Fruit fly (Drosophila melanogaster) whole organism, prepupa: ENCODE results near the gene Cks30A.

Experiments
- Blimp-1 ChIP-seq: fragments of 200-800 bp; sonication (Bioruptor generic); optimal IDR thresholded peaks from 3 replicates; lab custom pipeline; 2017; ENCODE audit warnings: missing biosample characterization, missing genetic modification characterization, mild to moderate bottlenecking, moderate library complexity, missing genetic modification reagents
- CG11294 ChIP-seq: fragments of 200-800 bp; sonication (Bioruptor generic); IDR thresholded peaks from 2 replicates; pipeline ENCODE4 v1.3.6; 2022; ENCODE audit warnings: missing biosample characterization, missing genetic modification characterization
- CG15336 ChIP-seq: fragments of 200-800 bp; sonication (Bioruptor generic); IDR thresholded peaks from 2 replicates; pipeline ENCODE4 v1.3.6; 2022; ENCODE audit warnings: missing biosample characterization, missing genetic modification characterization
- CG6163 ChIP-seq: fragments of 200-800 bp; sonication (Bioruptor generic); IDR thresholded peaks from 3 replicates; pipeline ENCODE4 v1.3.6; 2022; ENCODE audit warnings: missing biosample characterization, missing genetic modification characterization
- CG6276 ChIP-seq: fragments of 200-800 bp; sonication (Bioruptor generic); optimal IDR thresholded peaks from 2 replicates; lab custom pipeline; 2017; ENCODE audit warnings: missing biosample characterization, mild to moderate bottlenecking, missing genetic modification characterization
- CG6854 ChIP-seq: fragments of 200-800 bp; sonication (Bioruptor generic); optimal IDR thresholded peaks from 2 replicates; lab custom pipeline; 2017; ENCODE audit warnings: missing biosample characterization, mild to moderate bottlenecking, missing genetic modification characterization
- CG7368 ChIP-seq: fragments of 200-800 bp; sonication (Bioruptor generic); optimal IDR thresholded peaks from 3 replicates; lab custom pipeline; 2016; ENCODE audit warnings: missing biosample characterization, missing genetic modification characterization
- CG8119 ChIP-seq: fragments of 200-800 bp; sonication (Bioruptor generic); IDR thresholded peaks from 3 replicates; pipeline ENCODE4 v1.3.6; 2022; ENCODE audit warnings: missing biosample characterization, missing genetic modification characterization
- CG8319 ChIP-seq: fragments of 200-800 bp; sonication (Bioruptor generic); optimal IDR thresholded peaks from 3 replicates; lab custom pipeline; 2016; ENCODE audit warnings: missing biosample characterization, missing genetic modification characterization
- Eip75B ChIP-seq: fragments of 200-800 bp; sonication (Bioruptor generic); optimal IDR thresholded peaks from 3 replicates; lab custom pipeline; 2016; ENCODE audit warnings: missing biosample characterization, missing genetic modification characterization
- Eip78C ChIP-seq: fragments of 200-800 bp; sonication (Bioruptor generic); peaks from one replicate; lab custom pipeline; 2016; ENCODE audit warnings: missing biosample characterization, missing genetic modification characterization
- Gug ChIP-seq: fragments of 200-800 bp; sonication (Bioruptor generic); IDR thresholded peaks from 2 replicates; pipeline ENCODE4 v1.3.6; 2022; ENCODE audit warnings: missing biosample characterization, missing genetic modification characterization
- Hr39 ChIP-seq: fragments of 200-800 bp; sonication (Bioruptor generic); optimal IDR thresholded peaks from 2 replicates; lab custom pipeline; 2016; ENCODE audit warnings: missing biosample characterization, missing genetic modification characterization
- Hr4 ChIP-seq: fragments of 200-800 bp; sonication (Bioruptor generic); optimal IDR thresholded peaks from 3 replicates; lab custom pipeline; 2016; ENCODE audit warnings: missing biosample characterization, missing genetic modification characterization
- Lpt ChIP-seq: fragments of 200-800 bp; sonication (Bioruptor generic); optimal IDR thresholded peaks from 3 replicates; lab custom pipeline; 2016; ENCODE audit warnings: missing biosample characterization, missing genetic modification characterization
- Met ChIP-seq: fragments of 200-800 bp; sonication (Bioruptor generic); optimal IDR thresholded peaks from 3 replicates; lab custom pipeline; 2016; ENCODE audit warnings: missing biosample characterization, missing genetic modification characterization
- Sox14 ChIP-seq: fragments of 200-800 bp; sonication (Bioruptor generic); optimal IDR thresholded peaks from 3 replicates; lab custom pipeline; 2016; ENCODE audit warnings: missing biosample characterization, missing genetic modification characterization
- Sox15 ChIP-seq: fragments of 200-800 bp; sonication (Bioruptor generic); optimal IDR thresholded peaks from 3 replicates; lab custom pipeline; 2016; ENCODE audit warnings: missing biosample characterization, missing genetic modification characterization
- cyc ChIP-seq: fragments of 200-800 bp; sonication (Bioruptor generic); optimal IDR thresholded peaks from 3 replicates; lab custom pipeline; 2016; ENCODE audit warnings: missing biosample characterization, missing genetic modification characterization
- esn ChIP-seq: fragments of 200-800 bp; sonication (Bioruptor generic); optimal IDR thresholded peaks from 2 replicates; lab custom pipeline; 2016; ENCODE audit warnings: missing biosample characterization, mild to moderate bottlenecking, missing genetic modification characterization, moderate library complexity
- fkh ChIP-seq: fragments of 200-800 bp; sonication (Bioruptor generic); optimal IDR thresholded peaks from 3 replicates; lab custom pipeline; 2017; ENCODE audit warnings: missing biosample characterization, mild to moderate bottlenecking, missing genetic modification characterization, moderate library complexity
- spab ChIP-seq: fragments of 200-800 bp; sonication (Bioruptor generic); optimal IDR thresholded peaks from 2 replicates; lab custom pipeline; 2017; ENCODE audit warnings: missing biosample characterization, mild to moderate bottlenecking, missing genetic modification characterization, missing genetic modification reagents
- svp ChIP-seq: fragments of 200-800 bp; sonication (Bioruptor generic); peaks from one replicate; lab custom pipeline; 2016; ENCODE audit warnings: missing biosample characterization, missing genetic modification characterization
- vri ChIP-seq: fragments of 200-800 bp; sonication (Bioruptor generic); optimal IDR thresholded peaks from 3 replicates; lab custom pipeline; 2016; ENCODE audit warnings: missing biosample characterization, mild to moderate bottlenecking, missing genetic modification characterization

Gene Cks30A

DNA sequence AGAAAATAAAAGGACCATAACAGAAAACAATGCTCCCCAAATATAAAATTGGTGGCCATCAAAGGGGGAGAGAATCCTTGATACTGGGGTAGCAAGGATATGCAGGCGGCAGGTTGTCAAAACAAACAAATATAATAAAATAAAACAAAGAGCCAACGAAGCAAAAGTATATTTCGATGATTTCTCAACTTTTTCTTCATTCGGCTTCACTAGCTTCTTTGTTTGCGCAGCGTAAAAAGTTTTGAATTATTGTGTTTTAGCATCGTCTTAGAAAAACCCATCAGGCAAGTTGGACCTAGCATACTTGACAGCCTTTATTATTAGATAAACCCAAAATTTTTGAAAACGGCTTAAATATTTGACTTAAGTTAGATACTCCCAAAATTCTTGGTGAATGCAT lies 12.0 kb downstream of the Cks30A start, which contains the start of gene CG3748:
CG3748 (plus strand) TSS at position 301 of the 400 bp plus-strand sequence.
- TF ChIP-seq Eip75B (GFP tag; lab: Kevin White, UChicago) (no peak), CG7368 (no peak), CG6163 (GFP tag; lab: Robert Waterston, UW) (no peak)

DNA sequence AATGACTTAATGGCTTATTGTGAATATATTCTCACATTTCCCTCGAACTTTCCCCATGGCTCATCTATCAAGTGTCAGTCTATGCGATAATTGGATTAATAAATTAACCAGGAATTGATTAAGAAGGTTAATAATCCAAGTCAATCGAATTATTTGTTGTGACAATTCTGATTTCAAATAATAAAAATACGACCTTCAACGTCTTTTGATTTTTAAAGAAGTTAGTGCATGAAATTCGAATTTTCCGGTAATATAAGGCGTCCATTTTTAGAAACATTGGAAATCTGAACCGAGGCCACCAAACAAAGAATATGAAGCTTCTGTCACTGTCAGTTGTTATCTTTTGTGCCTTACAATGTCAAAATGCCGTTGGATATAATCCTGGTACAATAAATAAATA lies 18.7 kb downstream of the Cks30A start, which contains the start of gene CG43350:
CG43350 (plus strand) TSS at position 301 of the 400 bp plus-strand sequence.
- no peak for TF ChIP-seq cyc (GFP tag; lab: Kevin White, UChicago)
- TF ChIP-seq CG15336, result no peak

DNA sequence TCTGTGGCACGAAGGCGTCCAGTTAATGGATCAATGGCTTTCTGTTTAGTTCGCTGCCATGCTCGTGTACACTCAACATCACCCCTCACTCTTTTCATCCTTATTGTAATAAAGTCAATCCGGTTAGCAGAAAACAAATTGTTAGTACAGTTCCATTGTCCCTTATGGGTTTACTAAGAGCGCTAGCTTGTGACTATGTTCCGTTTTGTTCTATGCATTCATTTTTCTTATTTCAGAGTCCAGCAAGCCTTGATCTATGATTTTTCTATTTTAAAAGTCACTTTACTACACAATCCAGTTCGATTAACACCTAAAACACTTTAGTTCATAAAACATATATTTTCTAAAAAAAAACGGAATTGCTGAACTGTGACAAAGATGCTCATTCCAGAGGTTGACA lies 19.6 kb downstream of the Cks30A start, which contains the start of gene CG13110:
CG13110 (plus strand) TSS at position 301 of the 400 bp plus-strand sequence.
- TF ChIP-seq spab (GFP tag; lab: Kevin White, UChicago) (no peak), CG8319 (no peak), Sox15 (GFP tag; lab: Kevin White, UChicago) (no peak), CG6276 (GFP tag; lab: Kevin White, UChicago) (no peak), vri (GFP tag; lab: Kevin White, UChicago) (no peak), svp (GFP tag; lab: Kevin White, UChicago) (peak; percentile 20), Met (GFP tag; lab: Kevin White, UChicago) (no peak)
- TF ChIP-seq, all 60 proteins: peak for 1

DNA sequence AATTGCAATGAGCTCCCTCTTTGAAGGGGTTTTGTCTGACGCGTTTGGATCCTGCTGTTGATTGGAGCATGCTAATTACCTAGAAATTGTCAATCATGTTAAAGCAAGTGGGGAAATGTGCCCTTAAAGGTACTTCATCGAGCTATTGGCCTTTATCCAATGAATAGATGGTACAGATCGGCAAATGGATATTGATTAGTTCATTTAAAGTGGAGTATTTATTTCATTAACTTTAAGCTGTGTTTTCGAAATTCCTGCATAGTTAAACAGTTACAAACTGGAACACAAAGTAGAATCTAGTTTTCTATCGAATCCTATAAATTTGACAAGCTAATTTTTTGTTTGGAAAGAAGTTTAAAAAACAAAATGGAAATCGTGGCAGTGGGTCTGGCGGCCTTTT lies 36.8 kb downstream of the Cks30A start, which contains the start of gene CG34181:
CG34181 (plus strand) TSS at position 301 of the 400 bp plus-strand sequence.
- TF ChIP-seq Sox14 (GFP tag; lab: Kevin White, UChicago) (no peak), Blimp-1 (GFP tag; lab: Kevin White, UChicago) (no peak), Eip75B (GFP tag; lab: Kevin White, UChicago) (no peak), cyc (GFP tag; lab: Kevin White, UChicago) (no peak)
- TF ChIP-seq, all 60 proteins: peak for 0

- TF ChIP-seq CG8119 (GFP tag; lab: Robert Waterston, UW) (no peak), Hr4 (GFP tag; lab: Kevin White, UChicago) (no peak), Hr39 (GFP tag; lab: Kevin White, UChicago) (no peak), Gug (GFP tag; lab: Robert Waterston, UW) (no peak), Sox14 (GFP tag; lab: Kevin White, UChicago) (no peak), esn (GFP tag; lab: Kevin White, UChicago) (no peak), Met (GFP tag; lab: Kevin White, UChicago) (no peak), CG6854 (GFP tag; lab: Kevin White, UChicago) (no peak)
Measured at dm6 chr2L:9369724-9370123, 39.2 kb downstream of the Cks30A start.

DNA sequence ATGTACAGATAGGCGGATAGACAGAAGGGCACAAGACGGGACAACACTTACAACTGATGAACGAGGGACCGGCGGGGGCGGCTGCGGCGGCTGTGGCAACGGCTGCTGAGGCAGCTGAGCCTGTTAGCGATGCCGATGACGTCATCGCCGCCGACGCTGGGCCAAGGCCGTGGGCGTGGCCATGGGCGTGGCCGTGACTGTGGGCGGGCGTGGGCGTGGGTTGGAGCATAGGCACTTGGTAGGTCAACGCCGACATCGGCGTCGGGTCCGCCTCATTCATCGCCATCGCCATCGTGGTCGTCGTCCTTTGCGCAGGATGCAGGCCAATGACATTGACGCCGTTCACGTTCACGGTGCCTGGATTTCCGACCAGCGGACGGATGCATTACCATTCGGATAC lies 47.2 kb downstream of the Cks30A start:
- TF ChIP-seq CG11294 (GFP tag; lab: Robert Waterston, UW) (no peak), Eip78C (GFP tag; lab: Kevin White, UChicago) (no peak), fkh (no peak), CG6854 (GFP tag; lab: Kevin White, UChicago) (no peak), Lpt (no peak)
